Fruit fly (Drosophila melanogaster): ENCODE results near the gene Tk.

Tk gene

dm6 chr3R:11969217-11969616, 36.1 kb downstream of the Tk start:
- peak; percentile 8 for TF ChIP-seq CG9948 (tag; optimal IDR thresholded peaks at IDR 0.05)
- TF ChIP-seq Pif1B (GFP tag; optimal IDR thresholded peaks at IDR 0.05) = peak; percentile 10
- 0 out of 2 replicates have a peak, but pooled peaks have one; percentile 22 for TF ChIP-seq CG12605 (GFP tag; IDR thresholded peaks at IDR 0.05)
- TF ChIP-seq EcR (GFP tag; optimal IDR thresholded peaks at IDR 0.05) = no peak
- TF ChIP-seq Snoo (tag; optimal IDR thresholded peaks at IDR 0.05) = no peak
- TF ChIP-seq CG13204 (GFP tag; optimal IDR thresholded peaks at IDR 0.05) = no peak
- TF ChIP-seq CG15710 (tag; optimal IDR thresholded peaks at IDR 0.05) = peak; percentile 21
- TF ChIP-seq fd96Ca (GFP tag; IDR thresholded peaks at IDR 0.05) = no peak
- TF ChIP-seq Ets98B (GFP tag; IDR thresholded peaks at IDR 0.05) = peak; percentile 66
- TF ChIP-seq CG8159 (tag; optimal IDR thresholded peaks at IDR 0.05) = peak; percentile 16
- TF ChIP-seq gl (tag; optimal IDR thresholded peaks at IDR 0.05) = no peak
- peak; percentile 71 for TF ChIP-seq CG32121 (GFP tag; IDR thresholded peaks at IDR 0.05)
- no peak for TF ChIP-seq CG10348 (GFP tag; IDR thresholded peaks at IDR 0.05)
- peak; percentile 59 for TF ChIP-seq CG8301 (tag; optimal IDR thresholded peaks at IDR 0.05)
- no peak for TF ChIP-seq CG34367 (tag; optimal IDR thresholded peaks at IDR 0.05)
- peak; percentile 17 for TF ChIP-seq CG17806 (tag; optimal IDR thresholded peaks at IDR 0.05)
- no peak for TF ChIP-seq Pif1A (GFP tag; optimal IDR thresholded peaks at IDR 0.05)
- peak; percentile 45; the same call in 1 of the 3 replicates for TF ChIP-seq CG4496 (GFP tag; IDR thresholded peaks at IDR 0.05)
- TF ChIP-seq D1 (tag; optimal IDR thresholded peaks at IDR 0.05) = no peak
- TF ChIP-seq rn (GFP tag; IDR thresholded peaks at IDR 0.05) = no peak
- no peak for TF ChIP-seq CG14655 (GFP tag; optimal IDR thresholded peaks at IDR 0.05)

dm6 chr3R:11968030-11968753, 37.1 kb downstream of the Tk start:
- TF ChIP-seq CG17806 (tag; optimal IDR thresholded peaks at IDR 0.05) (no peak), EcR (GFP tag; optimal IDR thresholded peaks at IDR 0.05) (peak; percentile 84)

dm6 chr3R:11967262-11968029, 37.8 kb downstream of the Tk start, which contains the start of the genes CG12213 and GC1:
Gene CG12213, minus strand, starts transcription at chr3R:11967691.
Gene GC1, plus strand, starts transcription at chr3R:11967708.
- TF ChIP-seq Snoo (tag; optimal IDR thresholded peaks at IDR 0.05) (peak; percentile 4), CG32121 (GFP tag; IDR thresholded peaks at IDR 0.05) (no peak; the same call in 1 of the 2 replicates), Pif1A (GFP tag; optimal IDR thresholded peaks at IDR 0.05) (no peak), CG8159 (tag; optimal IDR thresholded peaks at IDR 0.05) (peak; percentile 35), CG17806 (tag; optimal IDR thresholded peaks at IDR 0.05) (no peak), gl (tag; optimal IDR thresholded peaks at IDR 0.05) (no peak), D1 (tag; optimal IDR thresholded peaks at IDR 0.05) (no peak), CG15710 (tag; optimal IDR thresholded peaks at IDR 0.05) (peak; percentile 24), Ets98B (GFP tag; IDR thresholded peaks at IDR 0.05) (0 out of 2 replicates have a peak, but pooled peaks have one; percentile 10), CG10348 (GFP tag; IDR thresholded peaks at IDR 0.05) (0 out of 2 replicates have a peak, but pooled peaks have one; percentile 16), CG34367 (tag; optimal IDR thresholded peaks at IDR 0.05) (peak; percentile 8), CG14655 (GFP tag; optimal IDR thresholded peaks at IDR 0.05) (no peak), EcR (GFP tag; optimal IDR thresholded peaks at IDR 0.05) (peak; percentile 1), CG9948 (tag; optimal IDR thresholded peaks at IDR 0.05) (peak; percentile 13), rn (GFP tag; IDR thresholded peaks at IDR 0.05) (no peak)

- TF ChIP-seq CG12605 (GFP tag; IDR thresholded peaks at IDR 0.05) (no peak), Ets98B (GFP tag; IDR thresholded peaks at IDR 0.05) (no peak), gl (tag; optimal IDR thresholded peaks at IDR 0.05) (no peak), CG34367 (tag; optimal IDR thresholded peaks at IDR 0.05) (no peak), CG4496 (GFP tag; IDR thresholded peaks at IDR 0.05) (no peak)
Measured at dm6 chr3R:11964000-11964399, 41.3 kb downstream of the Tk start.

- TF ChIP-seq CG34367 (tag; optimal IDR thresholded peaks at IDR 0.05) (peak; percentile 7), CG15710 (tag; optimal IDR thresholded peaks at IDR 0.05) (peak; percentile 64), EcR (GFP tag; optimal IDR thresholded peaks at IDR 0.05) (peak; percentile 67), CG8159 (tag; optimal IDR thresholded peaks at IDR 0.05) (peak; percentile 60), Pif1B (GFP tag; optimal IDR thresholded peaks at IDR 0.05) (no peak), Pif1A (GFP tag; optimal IDR thresholded peaks at IDR 0.05) (no peak), Snoo (tag; optimal IDR thresholded peaks at IDR 0.05) (peak; percentile 16), CG17806 (tag; optimal IDR thresholded peaks at IDR 0.05) (peak; percentile 44), fd96Ca (GFP tag; IDR thresholded peaks at IDR 0.05) (no peak), CG32121 (GFP tag; IDR thresholded peaks at IDR 0.05) (peak; percentile 21; the same call in 1 of the 2 replicates), CG9948 (tag; optimal IDR thresholded peaks at IDR 0.05) (peak; percentile 44), CG12605 (GFP tag; IDR thresholded peaks at IDR 0.05) (no peak), D1 (tag; optimal IDR thresholded peaks at IDR 0.05) (no peak), CG10348 (GFP tag; IDR thresholded peaks at IDR 0.05) (no peak), CG13204 (GFP tag; optimal IDR thresholded peaks at IDR 0.05) (no peak), Ets98B (GFP tag; IDR thresholded peaks at IDR 0.05) (no peak; the same call in 1 of the 2 replicates), rn (GFP tag; IDR thresholded peaks at IDR 0.05) (no peak), gl (tag; optimal IDR thresholded peaks at IDR 0.05) (no peak), CG8301 (tag; optimal IDR thresholded peaks at IDR 0.05) (peak; percentile 39), CG14655 (GFP tag; optimal IDR thresholded peaks at IDR 0.05) (no peak), CG4496 (GFP tag; IDR thresholded peaks at IDR 0.05) (peak; percentile 61; the same call in 2 of the 3 replicates)
Measured at dm6 chr3R:11962739-11963214, 42.5 kb downstream of the Tk start, which contains the start of the genes CG3281 and aurA. Gene CG3281, minus strand, starts transcription at chr3R:11962805. Gene aurA, plus strand, starts transcription at chr3R:11963124.
